Fruit fly (Drosophila melanogaster): ENCODE data around the gene Ptp10D.

DNA sequence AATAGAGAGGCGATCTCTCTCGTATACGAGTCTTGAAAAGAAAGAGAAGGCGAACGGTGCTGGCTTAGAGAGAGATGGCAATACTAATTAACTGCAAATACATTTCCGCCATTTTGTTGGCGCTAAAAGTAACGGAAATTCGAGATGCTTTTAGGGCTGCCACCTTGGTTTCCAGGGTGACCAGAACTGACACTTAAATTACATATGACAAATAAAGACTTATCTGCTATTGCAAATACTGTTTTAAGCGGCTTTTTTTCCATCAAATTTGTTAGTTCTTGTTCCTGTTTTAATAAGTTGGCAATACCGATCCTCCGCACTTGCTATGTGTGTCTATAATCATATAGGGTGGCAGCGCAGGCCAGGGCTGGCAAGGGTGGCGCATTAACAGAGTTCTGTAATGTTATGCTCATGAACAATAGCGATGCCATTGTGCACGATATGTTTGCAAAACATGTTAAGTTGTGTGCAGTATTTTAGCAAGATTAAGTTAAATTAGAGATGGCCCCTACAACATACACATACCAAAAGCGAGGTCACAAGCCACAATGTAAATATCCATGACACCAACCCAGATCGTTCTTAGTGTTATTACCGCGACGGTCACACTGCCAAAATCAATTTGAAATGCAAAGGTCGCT lies 41.5 kb upstream of the Ptp10D start, which contains the start of gene nod:
- no peak for TF ChIP-seq EcR (GFP tag; optimal IDR thresholded peaks at IDR 0.05)
- TF ChIP-seq usp (GFP tag; optimal IDR thresholded peaks at IDR 0.05) = no peak
- TF ChIP-seq CG8478 (optimal IDR thresholded peaks at IDR 0.05) = no peak
